Fruit fly (Drosophila melanogaster): Measurements from ENCODE around the gene CG33116.

CG33116 gene

DNA sequence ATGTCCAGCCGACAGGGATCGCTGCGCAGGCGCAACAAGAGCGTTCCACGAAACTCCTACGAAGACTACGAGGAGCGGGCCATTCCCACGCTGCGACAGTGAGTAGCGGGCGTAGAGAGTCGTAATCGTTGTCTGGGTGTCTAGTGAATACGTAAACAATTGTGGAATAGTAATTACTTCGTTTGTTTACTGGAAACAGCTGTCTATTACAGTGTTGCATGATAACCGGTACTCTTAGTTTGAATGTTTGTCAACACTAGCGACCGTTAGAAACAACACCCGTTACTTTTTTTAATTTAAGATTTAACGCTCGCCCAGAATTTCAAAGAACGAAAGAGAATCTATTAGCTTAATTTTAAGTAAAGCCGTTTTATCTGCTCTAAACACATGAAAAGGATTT is 3.2 kb upstream of the CG33116 start, which contains the start of gene CG10165 (continued):
- TF ChIP-seq H15 (GFP tag; IDR thresholded peaks at IDR 0.05) (no peak), Myb (GFP tag; optimal IDR thresholded peaks at IDR 0.05) (peak; percentile 96), Pdp1 (GFP tag; optimal IDR thresholded peaks at IDR 0.05) (peak in 1 of 2 experiments; percentile 44), CG14710 (tag; optimal IDR thresholded peaks at IDR 0.05) (peak; percentile 26), nerfin-1 (tag; optimal IDR thresholded peaks at IDR 0.05) (no peak), zen (tag; optimal IDR thresholded peaks at IDR 0.05) (peak; percentile 56), Med (GFP tag) (peak; percentile 60), CG4360 (GFP tag; IDR thresholded peaks at IDR 0.05) (no peak), Atf6 (GFP tag; IDR thresholded peaks at IDR 0.05) (peak; percentile 45; the same call in 1 of the 2 replicates), pzg (GFP tag; optimal IDR thresholded peaks at IDR 0.05) (peak; percentile 43), CG15514 (GFP tag; optimal IDR thresholded peaks at IDR 0.05) (peak; percentile 22), CG8089 (GFP tag; optimal IDR thresholded peaks at IDR 0.05) (no peak), CG9437 (GFP tag; optimal IDR thresholded peaks at IDR 0.05) (peak; percentile 56), D19B (GFP tag; optimal IDR thresholded peaks at IDR 0.05) (no peak), CG10267 (tag; optimal IDR thresholded peaks at IDR 0.05) (peak; percentile 94), ind (GFP tag; optimal IDR thresholded peaks at IDR 0.05) (no peak), Sry-δ (GFP tag; optimal IDR thresholded peaks at IDR 0.05) (peak; percentile 5), maf-S (GFP tag; optimal IDR thresholded peaks at IDR 0.05) (no peak), Nf-YB (GFP tag; optimal IDR thresholded peaks at IDR 0.05) (no peak), Fer1 (GFP tag; optimal IDR thresholded peaks at IDR 0.05) (peak; percentile 2), sens (GFP tag) (peak; percentile 70), Dp (GFP tag; optimal IDR thresholded peaks at IDR 0.05) (peak; percentile 11), ewg (GFP tag; optimal IDR thresholded peaks at IDR 0.05) (peak; percentile 33), nau (GFP tag; optimal IDR thresholded peaks at IDR 0.05) (no peak), exex (tag; optimal IDR thresholded peaks at IDR 0.05) (peak; percentile 57), ase (GFP tag; IDR thresholded peaks at IDR 0.05) (no peak), CG4617 (GFP tag; optimal IDR thresholded peaks at IDR 0.05; ENCODE audit: borderline replicate concordance) (peak; percentile 3), CG2120 (GFP tag; optimal IDR thresholded peaks at IDR 0.05) (peak; percentile 21), lbe (GFP tag; optimal IDR thresholded peaks at IDR 0.05) (peak; percentile 19), CG34422 (GFP tag; IDR thresholded peaks at IDR 0.05) (peak; percentile 36; the same call in 1 of the 3 replicates), Sry-β (GFP tag; optimal IDR thresholded peaks at IDR 0.05) (no peak), MBD-R2 (GFP tag; IDR thresholded peaks at IDR 0.05) (peak; percentile 83), Dll (GFP tag; IDR thresholded peaks at IDR 0.05; ENCODE audit: partially characterized antibody) (peak; percentile 45; the same call in 2 of the 4 replicates), MESR4 (GFP tag; optimal IDR thresholded peaks at IDR 0.05) (peak; percentile 28), CG2116 (GFP tag; optimal IDR thresholded peaks at IDR 0.05) (peak; percentile 95), B-H2 (GFP tag; optimal IDR thresholded peaks at IDR 0.05) (peak; percentile 23), amos (GFP tag; IDR thresholded peaks at IDR 0.05; ENCODE audit: partially characterized antibody) (no peak), CG15269 (tag; optimal IDR thresholded peaks at IDR 0.05) (no peak), trem (tag; optimal IDR thresholded peaks at IDR 0.05) (peak; percentile 3), CoRest (tag; optimal IDR thresholded peaks at IDR 0.05) (peak; percentile 4)

DNA sequence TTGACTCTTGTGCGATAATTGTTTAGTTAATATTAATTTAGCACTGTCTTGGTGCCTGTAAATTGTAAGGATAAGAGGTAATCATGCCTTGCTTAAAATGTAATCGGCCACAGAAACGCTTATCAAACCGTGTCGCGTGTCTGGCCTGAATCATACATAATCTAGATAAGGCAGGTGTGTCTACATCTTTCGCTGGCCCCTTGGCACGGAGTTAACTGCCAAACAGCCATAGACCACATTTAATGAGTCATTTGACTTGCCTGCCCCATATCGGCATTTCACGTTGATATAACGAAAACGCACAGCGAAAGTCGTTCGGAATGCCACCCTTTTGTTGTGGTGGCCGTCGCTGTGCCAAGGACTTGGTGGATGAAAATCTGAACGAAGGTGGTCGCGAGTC is 2.0 kb downstream of the CG33116 start, which contains the start of gene CG31697:
CG31697 (plus strand) TSS at position 215 of the 400 bp plus-strand sequence.
- TF ChIP-seq CG1233 (GFP tag; optimal IDR thresholded peaks at IDR 0.05) (no peak), Atf3 (GFP tag; optimal IDR thresholded peaks at IDR 0.05) (no peak), CG15269 (tag; optimal IDR thresholded peaks at IDR 0.05) (no peak), CG2129 (GFP tag; IDR thresholded peaks at IDR 0.05; ENCODE audit: partially characterized antibody) (no peak), prd (optimal IDR thresholded peaks at IDR 0.05) (no peak), prd (GFP tag; IDR thresholded peaks at IDR 0.05) (no peak), CG18619 (GFP tag; optimal IDR thresholded peaks at IDR 0.05) (no peak), CG30020 (tag; optimal IDR thresholded peaks at IDR 0.05) (no peak), sens (GFP tag) (peak; percentile 56), grn (GFP tag; optimal IDR thresholded peaks at IDR 0.05) (peak; percentile 21), Med (GFP tag) (peak; percentile 43), Hey (tag; optimal IDR thresholded peaks at IDR 0.05) (peak; percentile 68), Pdp1 (GFP tag; optimal IDR thresholded peaks at IDR 0.05) (peak in 1 of 2 experiments; percentile 8), CG34376 (GFP tag; optimal IDR thresholded peaks at IDR 0.05) (peak; percentile 35), CG14710 (tag; optimal IDR thresholded peaks at IDR 0.05) (no peak), nerfin-1 (tag; optimal IDR thresholded peaks at IDR 0.05) (peak; percentile 76), onecut (GFP tag; IDR thresholded peaks at IDR 0.05) (no peak)
